Fruit fly (Drosophila melanogaster) whole organism, embryonic: ENCODE results near the gene CG33090.

ENCODE experiments used
- Asciz ChIP-seq: fragments of 200-800 bp; sonication (Bioruptor generic); optimal IDR thresholded peaks from 2 replicates; lab custom pipeline; 2017; ENCODE audit warnings: missing biosample characterization, mild to moderate bottlenecking, missing genetic modification characterization, missing genetic modification reagents
- Awh ChIP-seq: fragments of 200-800 bp; sonication (Bioruptor generic); IDR thresholded peaks from 2 replicates; pipeline ENCODE4, ENCODE4 v1.3.6; 2022; ENCODE audit warnings: missing biosample characterization, missing genetic modification characterization
- B-H1 ChIP-seq: fragments of 200-800 bp; sonication (Bioruptor generic); IDR thresholded peaks from 3 replicates; pipeline ENCODE4 v1.3.6; 2022; ENCODE audit warnings: missing biosample characterization, missing genetic modification characterization
- CG10147 ChIP-seq: fragments of 200-800 bp; sonication (Bioruptor generic); optimal IDR thresholded peaks from 2 replicates; lab custom pipeline; 2019; ENCODE audit warnings: missing biosample characterization, mild to moderate bottlenecking, missing genetic modification characterization, moderate library complexity
- CG14710 ChIP-seq: fragments of 200-800 bp; sonication (Bioruptor generic); optimal IDR thresholded peaks from 3 replicates; lab custom pipeline; 2019; ENCODE audit warnings: missing biosample characterization, mild to moderate bottlenecking, missing genetic modification characterization, moderate library complexity
- CG18262 ChIP-seq: fragments of 200-800 bp; optimal IDR thresholded peaks from 3 replicates; lab custom pipeline; 2019; ENCODE audit warnings: missing biosample characterization, mild to moderate bottlenecking, missing genetic modification characterization, moderate library complexity
- CG18599 ChIP-seq: fragments of 200-800 bp; sonication (Bioruptor generic); optimal IDR thresholded peaks from 3 replicates; lab custom pipeline; 2017; ENCODE audit warnings: missing biosample characterization, missing genetic modification characterization, mild to moderate bottlenecking, moderate library complexity, missing genetic modification reagents
- CG3065 ChIP-seq: fragments of 200-800 bp; sonication (Bioruptor generic); optimal IDR thresholded peaks from 2 replicates; lab custom pipeline; 2016; ENCODE audit warnings: missing biosample characterization, missing genetic modification characterization
- CG31441 ChIP-seq: fragments of 200-800 bp; sonication (Bioruptor generic); IDR thresholded peaks from 2 replicates; pipeline ENCODE4 v1.3.6; 2022; ENCODE audit warnings: missing biosample characterization, missing genetic modification characterization
- CG33213 ChIP-seq: fragments of 200-800 bp; sonication (Bioruptor generic); optimal IDR thresholded peaks from 3 replicates; lab custom pipeline; 2016; ENCODE audit warnings: missing biosample characterization, missing genetic modification characterization
- CG34376 ChIP-seq: fragments of 200-800 bp; sonication (Bioruptor generic); optimal IDR thresholded peaks from 2 replicates; lab custom pipeline; 2018; ENCODE audit warnings: missing biosample characterization, mild to moderate bottlenecking, missing genetic modification characterization
- CG4617 ChIP-seq: fragments of 200-800 bp; sonication (Bioruptor generic); optimal IDR thresholded peaks from 3 replicates; lab custom pipeline; 2016; ENCODE audit warnings: missing biosample characterization, missing genetic modification characterization, borderline replicate concordance
- CG5180 ChIP-seq: fragments of 200-800 bp; sonication (Bioruptor generic); optimal IDR thresholded peaks from 3 replicates; lab custom pipeline; 2017; ENCODE audit warnings: missing biosample characterization, missing genetic modification characterization, mild to moderate bottlenecking, moderate library complexity, missing genetic modification reagents
- CG6813 ChIP-seq: fragments of 200-800 bp; sonication (Bioruptor generic); optimal IDR thresholded peaks from 2 replicates; lab custom pipeline; 2017; ENCODE audit warnings: missing biosample characterization, missing genetic modification characterization, mild to moderate bottlenecking, moderate library complexity, missing genetic modification reagents
- CG7372 ChIP-seq: fragments of 200-800 bp; sonication (Bioruptor generic); IDR thresholded peaks from 2 replicates; pipeline ENCODE4 v1.3.6; 2022; ENCODE audit warnings: missing biosample characterization, missing genetic modification characterization
- CG8290 ChIP-seq, 3 experiments: fragments of 200-800 bp; sonication (Bioruptor generic); optimal IDR thresholded peaks; 2 replicates each; lab custom pipeline; 2016 to 2019; ENCODE audit warnings: missing biosample characterization in 3 of 3, missing genetic modification characterization in 3 of 3, mild to moderate bottlenecking in 2 of 3, moderate library complexity in 1 of 3
- CG8359 ChIP-seq: fragments of 200-800 bp; sonication (Bioruptor generic); optimal IDR thresholded peaks from 2 replicates; lab custom pipeline; 2017; ENCODE audit warnings: missing biosample characterization, mild to moderate bottlenecking, missing genetic modification characterization, borderline replicate concordance
- CG8765 ChIP-seq: fragments of 200-800 bp; sonication (Bioruptor generic); IDR thresholded peaks from 2 replicates; pipeline ENCODE4 v1.3.6; 2022; ENCODE audit warnings: missing biosample characterization, missing genetic modification characterization
- CG9215 ChIP-seq: fragments of 200-800 bp; sonication (Bioruptor generic); IDR thresholded peaks from 2 replicates; pipeline ENCODE4 v1.3.6; 2022; ENCODE audit warnings: missing biosample characterization, missing genetic modification characterization
- CG9932 ChIP-seq: fragments of 200-800 bp; sonication (Bioruptor generic); IDR thresholded peaks from 2 replicates; pipeline ENCODE4 v1.3.6; 2022; ENCODE audit warnings: missing biosample characterization, missing genetic modification characterization
- Dek ChIP-seq: fragments of 200-800 bp; sonication (Bioruptor generic); optimal IDR thresholded peaks from 3 replicates; lab custom pipeline; 2019; ENCODE audit warnings: missing biosample characterization, mild to moderate bottlenecking, missing genetic modification characterization, moderate library complexity
- Doc3 ChIP-seq: fragments of 200-800 bp; sonication (Bioruptor generic); IDR thresholded peaks from 3 replicates; pipeline ENCODE4 v1.3.6; 2022; ENCODE audit warnings: missing biosample characterization, missing genetic modification characterization; ENCODE audit not compliant: partially characterized antibody
- E2f1 ChIP-seq: fragments of 200-800 bp; sonication (Bioruptor generic); IDR thresholded peaks from 2 replicates; pipeline ENCODE4 v1.3.6; 2022; ENCODE audit warnings: missing biosample characterization, missing genetic modification characterization
- Gsc ChIP-seq: fragments of 200-800 bp; sonication (Bioruptor generic); IDR thresholded peaks from 2 replicates; pipeline ENCODE4 v1.3.6; 2022; ENCODE audit warnings: missing biosample characterization, missing genetic modification characterization
- Hmr ChIP-seq: fragments of 200-800 bp; sonication (Bioruptor generic); optimal IDR thresholded peaks from 3 replicates; lab custom pipeline; 2017; ENCODE audit warnings: mild to moderate bottlenecking, missing biosample characterization, missing genetic modification reagents, missing genetic modification characterization
- Jarid2 ChIP-seq: fragments of 200-800 bp; sonication (Bioruptor generic); optimal IDR thresholded peaks from 3 replicates; lab custom pipeline; 2017; ENCODE audit warnings: mild to moderate bottlenecking, missing biosample characterization, missing genetic modification reagents, missing genetic modification characterization
- MBD-R2 ChIP-seq: fragments of 200-800 bp; sonication (Bioruptor generic); IDR thresholded peaks from 2 replicates; pipeline ENCODE4 v1.3.6; 2022; ENCODE audit warnings: missing biosample characterization, missing genetic modification characterization
- Meics ChIP-seq: fragments of 200-800 bp; sonication (Bioruptor generic); optimal IDR thresholded peaks from 2 replicates; lab custom pipeline; 2017; ENCODE audit warnings: missing biosample characterization, mild to moderate bottlenecking, missing genetic modification characterization
- Sry-δ ChIP-seq: fragments of 200-800 bp; sonication (Bioruptor generic); optimal IDR thresholded peaks from 2 replicates; lab custom pipeline; 2016; ENCODE audit warnings: missing biosample characterization, missing genetic modification characterization
- bigmax ChIP-seq: fragments of 200-800 bp; sonication (Bioruptor generic); optimal IDR thresholded peaks from 2 replicates; lab custom pipeline; 2018; ENCODE audit warnings: missing biosample characterization, mild to moderate bottlenecking, missing genetic modification characterization
- br ChIP-seq: fragments of >200 bp; optimal IDR thresholded peaks from 2 replicates; lab custom pipeline; 2017
- chinmo ChIP-seq: fragments of 200-800 bp; sonication (Bioruptor generic); IDR thresholded peaks from 4 replicates; pipeline ENCODE4 v1.3.6; 2022; ENCODE audit warnings: missing biosample characterization, missing genetic modification characterization; ENCODE audit not compliant: partially characterized antibody
- crc ChIP-seq: fragments of 200-800 bp; sonication (Bioruptor generic); optimal IDR thresholded peaks from 2 replicates; lab custom pipeline; 2016; ENCODE audit warnings: missing biosample characterization, missing genetic modification characterization
- dmrt11E ChIP-seq: fragments of 200-800 bp; sonication (Bioruptor generic); optimal IDR thresholded peaks from 3 replicates; lab custom pipeline; 2018; ENCODE audit warnings: missing biosample characterization, mild to moderate bottlenecking, missing genetic modification characterization, moderate library complexity
- fd64A ChIP-seq: fragments of 200-800 bp; sonication (Bioruptor generic); optimal IDR thresholded peaks from 3 replicates; lab custom pipeline; 2018; ENCODE audit warnings: missing biosample characterization, mild to moderate bottlenecking, missing genetic modification characterization
- fu2 ChIP-seq: fragments of 200-800 bp; sonication (Bioruptor generic); optimal IDR thresholded peaks from 2 replicates; lab custom pipeline; 2016; ENCODE audit warnings: missing biosample characterization, missing genetic modification characterization
- gce ChIP-seq: fragments of 200-800 bp; sonication (Bioruptor generic); IDR thresholded peaks from 3 replicates; pipeline ENCODE4 v1.3.6; 2022; ENCODE audit warnings: missing biosample characterization, missing genetic modification characterization
- gfzf ChIP-seq: fragments of 200-800 bp; sonication (Bioruptor generic); optimal IDR thresholded peaks from 2 replicates; lab custom pipeline; 2016; ENCODE audit warnings: missing biosample characterization, mild to moderate bottlenecking, missing genetic modification characterization, moderate library complexity
- grau ChIP-seq: fragments of 200-800 bp; optimal IDR thresholded peaks from 3 replicates; lab custom pipeline; 2019; ENCODE audit warnings: missing biosample characterization, mild to moderate bottlenecking, missing genetic modification characterization, moderate library complexity
- ind ChIP-seq: fragments of 200-800 bp; sonication (Bioruptor generic); optimal IDR thresholded peaks from 3 replicates; lab custom pipeline; 2016; ENCODE audit warnings: missing biosample characterization, missing genetic modification characterization
- kay ChIP-seq: fragments of 200-800 bp; sonication (Bioruptor generic); optimal IDR thresholded peaks from 2 replicates; lab custom pipeline; 2016; ENCODE audit warnings: missing biosample characterization, missing genetic modification characterization
- pb ChIP-seq: fragments of 200-800 bp; sonication (Bioruptor generic); optimal IDR thresholded peaks from 3 replicates; lab custom pipeline; 2016; ENCODE audit warnings: missing biosample characterization, missing genetic modification characterization
- pho ChIP-seq: fragments of 200-800 bp; sonication (Bioruptor generic); optimal IDR thresholded peaks from 2 replicates; lab custom pipeline; 2016; ENCODE audit warnings: missing biosample characterization, missing genetic modification characterization
- ranshi ChIP-seq: fragments of 200-800 bp; sonication (Bioruptor generic); IDR thresholded peaks from 2 replicates; pipeline ENCODE4 v1.3.6; 2022; ENCODE audit warnings: missing biosample characterization, missing genetic modification characterization
- salm ChIP-seq: fragments of 200-800 bp; sonication (Bioruptor generic); optimal IDR thresholded peaks from 2 replicates; lab custom pipeline; 2018; ENCODE audit warnings: missing biosample characterization, mild to moderate bottlenecking, missing genetic modification characterization
- sim ChIP-seq: fragments of 200-800 bp; sonication (Bioruptor generic); IDR thresholded peaks from 2 replicates; pipeline ENCODE4 v1.3.6; 2022; ENCODE audit warnings: missing biosample characterization, missing genetic modification characterization
- sisA ChIP-seq: fragments of 200-800 bp; sonication (Bioruptor generic); IDR thresholded peaks from 2 replicates; pipeline ENCODE4 v1.3.6; 2022; ENCODE audit warnings: missing biosample characterization, missing genetic modification characterization
- tgo ChIP-seq: fragments of 200-800 bp; sonication (Bioruptor generic); IDR thresholded peaks from 3 replicates; pipeline ENCODE4 v1.3.6; 2022; ENCODE audit warnings: missing biosample characterization, missing genetic modification characterization
- trem ChIP-seq: fragments of 200-800 bp; optimal IDR thresholded peaks from 3 replicates; lab custom pipeline; 2019; ENCODE audit warnings: missing biosample characterization, mild to moderate bottlenecking, missing genetic modification characterization, moderate library complexity

Gene CG33090

DNA sequence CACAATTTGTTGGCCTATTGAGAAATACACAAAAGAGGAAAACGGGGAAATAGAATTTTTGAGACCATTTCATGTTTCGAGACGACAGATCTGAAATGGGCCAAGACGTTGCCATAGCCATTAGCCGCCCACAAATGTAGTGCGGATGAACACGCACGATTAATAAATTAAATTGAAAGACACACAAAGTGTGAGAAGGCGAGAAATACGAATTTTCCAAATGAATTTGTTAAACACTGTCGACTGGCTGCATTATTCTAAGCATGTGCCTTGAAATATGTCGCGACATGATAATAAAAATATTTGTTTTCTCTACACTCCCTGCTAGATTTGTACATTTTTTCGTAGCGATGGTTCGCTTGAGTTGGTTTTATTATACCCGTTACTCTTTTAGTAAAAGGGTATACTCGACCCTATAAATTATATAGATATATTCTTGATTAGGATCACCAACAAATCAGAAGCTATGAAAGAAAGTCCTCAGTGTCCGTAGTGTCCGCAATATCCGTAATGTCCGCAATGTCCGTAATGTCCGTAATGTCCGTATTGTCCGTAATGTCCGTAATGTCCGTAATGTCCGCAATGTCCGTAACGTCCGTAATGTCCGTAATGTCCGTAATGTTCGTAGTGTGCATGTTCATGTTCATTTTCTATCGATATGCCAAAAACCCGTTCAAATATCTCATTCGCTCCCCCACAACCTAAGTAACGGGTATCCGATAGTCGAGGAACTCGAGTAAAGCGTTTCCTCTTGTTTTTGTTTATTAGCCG lies 42.7 kb downstream of the CG33090 start (continued):
- TF ChIP-seq Gsc (GFP tag; lab: Robert Waterston, UW), result no peak
- peak; percentile 25 for TF ChIP-seq dmrt11E (tag; lab: Kevin White, UChicago)
- no peak for TF ChIP-seq Doc3
- TF ChIP-seq Meics (GFP tag; lab: Kevin White, UChicago), result peak; percentile 50
- no peak for TF ChIP-seq Sry-δ
- TF ChIP-seq ranshi (GFP tag; lab: Robert Waterston, UW), result no peak
- TF ChIP-seq CG5180 (GFP tag; lab: Kevin White, UChicago), result no peak
- no peak for TF ChIP-seq chinmo
- TF ChIP-seq sim (GFP tag; lab: Robert Waterston, UW), result no peak
- TF ChIP-seq ind (GFP tag; lab: Kevin White, UChicago), result peak; percentile 32
- peak; percentile 1 for TF ChIP-seq fd64A (GFP tag; lab: Kevin White, UChicago)
- TF ChIP-seq CG8359 (GFP tag; lab: Kevin White, UChicago), result no peak
- no peak for TF ChIP-seq CG10147 (GFP tag; lab: Kevin White, UChicago)
- TF ChIP-seq CG4617, result no peak
- TF ChIP-seq MBD-R2, result no peak
- 0 out of 3 replicates have a peak, but pooled peaks have one; percentile 13 for TF ChIP-seq tgo (GFP tag; lab: Robert Waterston, UW)
- TF ChIP-seq crc (GFP tag; lab: Kevin White, UChicago), result no peak
- peak; percentile 47 for TF ChIP-seq CG9215 (GFP tag; lab: Robert Waterston, UW)
- TF ChIP-seq br, result no peak
- TF ChIP-seq CG8290 (GFP tag; optimal IDR thresholded peaks at IDR 0.05; lab: Kevin White, UChicago), result peak; percentile 18
- TF ChIP-seq CG8290 (tag; optimal IDR thresholded peaks at IDR 0.05; lab: Kevin White, UChicago), result no peak
- no peak for TF ChIP-seq CG34376
- TF ChIP-seq kay, result no peak
- no peak for TF ChIP-seq Jarid2 (GFP tag; lab: Kevin White, UChicago)
- peak; percentile 33 for TF ChIP-seq CG14710
- TF ChIP-seq B-H1 (GFP tag; lab: Robert Waterston, UW), result no peak
- TF ChIP-seq Hmr (GFP tag; lab: Kevin White, UChicago), result no peak
- TF ChIP-seq bigmax (GFP tag; lab: Kevin White, UChicago), result no peak
- TF ChIP-seq sisA, result no peak
- TF ChIP-seq Dek (tag; lab: Kevin White, UChicago), result no peak
- TF ChIP-seq CG8765 (GFP tag; lab: Robert Waterston, UW), result no peak
- no peak for TF ChIP-seq CG3065 (GFP tag; lab: Kevin White, UChicago)
- TF ChIP-seq CG18599 (GFP tag; lab: Kevin White, UChicago), result peak; percentile 1
- 0 out of 2 replicates have a peak, but pooled peaks have one; percentile 30 for TF ChIP-seq Awh (GFP tag; lab: Robert Waterston, UW)
- no peak for TF ChIP-seq gfzf (GFP tag; lab: Kevin White, UChicago)
- peak; percentile 64 for TF ChIP-seq CG31441 (GFP tag; lab: Robert Waterston, UW)
- no peak for TF ChIP-seq CG33213 (GFP tag; lab: Kevin White, UChicago)
- peak; percentile 50 for TF ChIP-seq grau (tag; lab: Kevin White, UChicago)
- TF ChIP-seq CG18262 (tag; lab: Kevin White, UChicago), result peak; percentile 68
- 0 out of 2 replicates have a peak, but pooled peaks have one; percentile 21 for TF ChIP-seq CG7372 (GFP tag; lab: Robert Waterston, UW)
- TF ChIP-seq pb (GFP tag; lab: Kevin White, UChicago), result peak; percentile 3
- no peak for TF ChIP-seq salm
- TF ChIP-seq trem (tag; lab: Kevin White, UChicago), result no peak
- TF ChIP-seq fu2 (GFP tag; lab: Kevin White, UChicago), result no peak
- no peak for TF ChIP-seq Asciz (GFP tag; lab: Kevin White, UChicago)
- no peak for TF ChIP-seq pho (GFP tag; lab: Kevin White, UChicago)
- TF ChIP-seq gce, result no peak
- TF ChIP-seq E2f1 (GFP tag; lab: Robert Waterston, UW), result peak; percentile 38
- TF ChIP-seq CG9932 (GFP tag; lab: Robert Waterston, UW), result no peak
- TF ChIP-seq CG6813, result peak; percentile 3
